Worm (Caenorhabditis elegans): ENCODE results near the gene Y60A3A.24.

Gene Y60A3A.24

ce11 chrV:20005724-20006132 is 24.0 kb upstream of the Y60A3A.24 start:
- TF ChIP-seq C16A3.4 (tag; optimal IDR thresholded peaks at IDR 0.05) (peak; percentile 53), nhr-12 (tag; optimal IDR thresholded peaks at IDR 0.05) (peak; percentile 1), snu-23 (GFP tag; optimal IDR thresholded peaks at IDR 0.05) (peak; percentile 82), fkh-8 (tag; optimal IDR thresholded peaks at IDR 0.05) (peak; percentile 78), nhr-19 (GFP tag; conservative IDR thresholded peaks at IDR 0.05) (peak; percentile 76), tbx-2 (tag; optimal IDR thresholded peaks at IDR 0.05) (peak; percentile 84), unc-30 (tag; optimal IDR thresholded peaks at IDR 0.05) (no peak), lin-13 (GFP tag; optimal IDR thresholded peaks at IDR 0.05) (peak; percentile 79), ceh-90 (tag; optimal IDR thresholded peaks at IDR 0.05) (no peak), nhr-71 (tag; optimal IDR thresholded peaks at IDR 0.05) (peak; percentile 94), hlh-4 (tag; optimal IDR thresholded peaks at IDR 0.05) (no peak), nhr-77 (tag; optimal IDR thresholded peaks at IDR 0.05) (peak; percentile 35), zip-4 (GFP tag; optimal IDR thresholded peaks at IDR 0.05) (peak; percentile 17), egl-27 (tag; optimal IDR thresholded peaks at IDR 0.05) (peak in 1 of 2 experiments; percentile 29), lin-35 (GFP tag; optimal IDR thresholded peaks at IDR 0.05) (peak; percentile 68), lsy-2 (tag; optimal IDR thresholded peaks at IDR 0.05) (peak; percentile 77), mep-1 (tag; optimal IDR thresholded peaks at IDR 0.05) (peak; percentile 72), rnt-1 (tag; optimal IDR thresholded peaks at IDR 0.05) (peak; percentile 84), ama-1 (optimal IDR thresholded peaks at IDR 0.05) (no peak), pag-3 (tag; optimal IDR thresholded peaks at IDR 0.05; ENCODE audit: borderline replicate concordance, insufficient read depth) (no peak), vab-15 (tag; optimal IDR thresholded peaks at IDR 0.05) (no peak), efl-1 (optimal IDR thresholded peaks at IDR 0.05) (peak; percentile 68 to 82), efl-1 (GFP tag; optimal IDR thresholded peaks at IDR 0.05 in 1 of 2) (peak; percentile 44 to 93), jun-1 (tag; optimal IDR thresholded peaks at IDR 0.05) (peak; percentile 64), mef-2 (tag; optimal IDR thresholded peaks at IDR 0.05) (peak; percentile 65), nhr-85 (tag) (peak; percentile 71), ceh-8 (GFP tag; optimal IDR thresholded peaks at IDR 0.05) (no peak), nhr-47 (tag; optimal IDR thresholded peaks at IDR 0.05) (peak; percentile 87), pqm-1 (tag; optimal IDR thresholded peaks at IDR 0.05) (no peak), isw-1 (GFP tag; IDR thresholded peaks at IDR 0.05) (peak; percentile 79), efl-3 (GFP tag; optimal IDR thresholded peaks at IDR 0.05) (no peak), ceh-63 (GFP tag; optimal IDR thresholded peaks at IDR 0.05) (no peak), fos-1 (tag; optimal IDR thresholded peaks at IDR 0.05) (peak; percentile 20), snpc-4 (tag; optimal IDR thresholded peaks at IDR 0.05) (peak; percentile 35), lin-39 (tag; optimal IDR thresholded peaks at IDR 0.05) (peak; percentile 13), hpl-2 (GFP tag; optimal IDR thresholded peaks at IDR 0.05) (no peak), unc-86 (tag; optimal IDR thresholded peaks at IDR 0.05) (peak; percentile 93), unc-130 (tag; optimal IDR thresholded peaks at IDR 0.05) (peak; percentile 8), aly-2 (tag; optimal IDR thresholded peaks at IDR 0.05) (no peak), nhr-237 (tag; optimal IDR thresholded peaks at IDR 0.05) (no peak), zag-1 (tag; optimal IDR thresholded peaks at IDR 0.05) (no peak), alr-1 (tag; optimal IDR thresholded peaks at IDR 0.05; ENCODE audit: borderline replicate concordance) (no peak), egl-13 (tag; optimal IDR thresholded peaks at IDR 0.05) (peak; percentile 91), Y116A8C.19 (tag; optimal IDR thresholded peaks at IDR 0.05; ENCODE audit: borderline replicate concordance) (no peak), lin-15B (tag; optimal IDR thresholded peaks at IDR 0.05) (no peak), ztf-4 (tag; optimal IDR thresholded peaks at IDR 0.05) (peak; percentile 78), nhr-90 (tag; optimal IDR thresholded peaks at IDR 0.05; ENCODE audit: poor library complexity) (peak; percentile 8), sox-4 (tag; optimal IDR thresholded peaks at IDR 0.05) (peak; percentile 16), ces-1 (GFP tag; optimal IDR thresholded peaks at IDR 0.05) (no peak), sup-37 (GFP tag; optimal IDR thresholded peaks at IDR 0.05) (no peak), tlp-1 (tag; optimal IDR thresholded peaks at IDR 0.05) (no peak), aha-1 (tag; optimal IDR thresholded peaks at IDR 0.05) (no peak), ztf-11 (tag; optimal IDR thresholded peaks at IDR 0.05) (peak in 1 of 2 experiments; percentile 57), swsn-7 (tag; optimal IDR thresholded peaks at IDR 0.05) (peak; percentile 86)
